Fruit fly (Drosophila melanogaster) whole organism, embryonic: ENCODE results near the gene CG15431.

Source experiments
- Ada2b ChIP-seq: fragments of 200-800 bp; sonication (Bioruptor generic); IDR thresholded peaks from 2 replicates; pipeline ENCODE4 v1.3.6; 2022; ENCODE audit warnings: missing biosample characterization, missing genetic modification characterization
- Bdp1 ChIP-seq: fragments of 200-800 bp; sonication (Bioruptor generic); optimal IDR thresholded peaks from 3 replicates; lab custom pipeline; 2016; ENCODE audit warnings: missing biosample characterization, missing genetic modification characterization
- CG10147 ChIP-seq: fragments of 200-800 bp; sonication (Bioruptor generic); optimal IDR thresholded peaks from 2 replicates; lab custom pipeline; 2019; ENCODE audit warnings: missing biosample characterization, mild to moderate bottlenecking, missing genetic modification characterization, moderate library complexity
- CG1024 ChIP-seq: fragments of 200-800 bp; sonication (Bioruptor generic); IDR thresholded peaks from 2 replicates; pipeline ENCODE4 v1.3.6; 2022; ENCODE audit warnings: missing biosample characterization, missing genetic modification characterization
- CG11504 ChIP-seq: fragments of 200-800 bp; sonication (Bioruptor generic); optimal IDR thresholded peaks from 3 replicates; lab custom pipeline; 2019; ENCODE audit warnings: missing biosample characterization, mild to moderate bottlenecking, missing genetic modification characterization, moderate library complexity
- CG11723 ChIP-seq: fragments of 200-800 bp; sonication (Bioruptor generic); optimal IDR thresholded peaks from 2 replicates; lab custom pipeline; 2017; ENCODE audit warnings: missing biosample characterization, mild to moderate bottlenecking, missing genetic modification characterization
- CG12744 ChIP-seq: fragments of 200-800 bp; sonication (Bioruptor generic); optimal IDR thresholded peaks from 2 replicates; lab custom pipeline; 2016; ENCODE audit warnings: missing biosample characterization, missing genetic modification characterization
- CG14441 ChIP-seq: fragments of 200-800 bp; sonication (Bioruptor generic); IDR thresholded peaks from 2 replicates; pipeline ENCODE4 v1.3.6; 2022; ENCODE audit warnings: missing biosample characterization, missing genetic modification characterization
- CG14667 ChIP-seq: fragments of 200-800 bp; sonication (Bioruptor generic); IDR thresholded peaks from 2 replicates; pipeline ENCODE4 v1.3.6; 2022; ENCODE audit warnings: missing biosample characterization, missing genetic modification characterization
- CG15073 ChIP-seq: fragments of 200-800 bp; sonication (Bioruptor generic); optimal IDR thresholded peaks from 2 replicates; lab custom pipeline; 2016; ENCODE audit warnings: missing biosample characterization, missing genetic modification characterization
- CG1832 ChIP-seq: fragments of 200-800 bp; sonication (Bioruptor generic); optimal IDR thresholded peaks from 2 replicates; lab custom pipeline; 2017; ENCODE audit warnings: missing biosample characterization, mild to moderate bottlenecking, missing genetic modification characterization, inconsistent platforms
- CG30403 ChIP-seq: fragments of 200-800 bp; sonication (Bioruptor generic); optimal IDR thresholded peaks from 3 replicates; lab custom pipeline; 2016; ENCODE audit warnings: missing biosample characterization, missing genetic modification characterization
- CG3163 ChIP-seq: fragments of 200-800 bp; sonication (Bioruptor generic); optimal IDR thresholded peaks from 3 replicates; lab custom pipeline; 2016; ENCODE audit warnings: missing biosample characterization, missing genetic modification characterization
- CG34376 ChIP-seq: fragments of 200-800 bp; sonication (Bioruptor generic); optimal IDR thresholded peaks from 2 replicates; lab custom pipeline; 2018; ENCODE audit warnings: missing biosample characterization, mild to moderate bottlenecking, missing genetic modification characterization
- CG4854 ChIP-seq: fragments of 200-800 bp; sonication (Bioruptor generic); optimal IDR thresholded peaks from 2 replicates; lab custom pipeline; 2016; ENCODE audit warnings: missing biosample characterization, missing genetic modification characterization, inconsistent platforms
- CG7928 ChIP-seq: fragments of 200-800 bp; sonication (Bioruptor generic); optimal IDR thresholded peaks from 2 replicates; lab custom pipeline; 2017; ENCODE audit warnings: missing biosample characterization, mild to moderate bottlenecking, missing genetic modification characterization
- CG7963 ChIP-seq: fragments of 200-800 bp; sonication (Bioruptor generic); IDR thresholded peaks from 3 replicates; pipeline ENCODE4 v1.3.6; 2022; ENCODE audit warnings: missing biosample characterization, missing genetic modification characterization; ENCODE audit not compliant: partially characterized antibody
- CG8765 ChIP-seq: fragments of 200-800 bp; sonication (Bioruptor generic); IDR thresholded peaks from 2 replicates; pipeline ENCODE4 v1.3.6; 2022; ENCODE audit warnings: missing biosample characterization, missing genetic modification characterization
- CG9215 ChIP-seq: fragments of 200-800 bp; sonication (Bioruptor generic); IDR thresholded peaks from 2 replicates; pipeline ENCODE4 v1.3.6; 2022; ENCODE audit warnings: missing biosample characterization, missing genetic modification characterization
- CG9727 ChIP-seq: fragments of 200-800 bp; sonication (Bioruptor generic); optimal IDR thresholded peaks from 3 replicates; lab custom pipeline; 2017; ENCODE audit warnings: missing biosample characterization, mild to moderate bottlenecking, missing genetic modification characterization
- CoRest ChIP-seq: fragments of 200-800 bp; sonication (Bioruptor generic); optimal IDR thresholded peaks from 3 replicates; lab custom pipeline; 2018; ENCODE audit warnings: missing biosample characterization, mild to moderate bottlenecking, missing genetic modification characterization, moderate library complexity
- Deaf1 ChIP-seq: fragments of 200-800 bp; optimal IDR thresholded peaks from 3 replicates; lab custom pipeline; 2019; ENCODE audit warnings: missing biosample characterization, mild to moderate bottlenecking, missing genetic modification characterization, moderate library complexity
- Dip3 ChIP-seq: fragments of 200-800 bp; sonication (Bioruptor generic); optimal IDR thresholded peaks from 3 replicates; lab custom pipeline; 2016; ENCODE audit warnings: missing biosample characterization, missing genetic modification characterization
- E2f1 ChIP-seq: fragments of 200-800 bp; sonication (Bioruptor generic); IDR thresholded peaks from 2 replicates; pipeline ENCODE4 v1.3.6; 2022; ENCODE audit warnings: missing biosample characterization, missing genetic modification characterization
- Kr ChIP-seq: fragments of 200-800 bp; sonication (Bioruptor generic); optimal IDR thresholded peaks from 2 replicates; lab custom pipeline; 2017; ENCODE audit warnings: missing biosample characterization, mild to moderate bottlenecking, missing genetic modification characterization
- Max ChIP-seq: fragments of 200-800 bp; sonication (Bioruptor generic); optimal IDR thresholded peaks from 2 replicates; lab custom pipeline; 2016; ENCODE audit warnings: missing biosample characterization, mild to moderate bottlenecking, missing genetic modification characterization
- NFAT ChIP-seq: fragments of 200-800 bp; sonication (Bioruptor generic); IDR thresholded peaks from 2 replicates; pipeline ENCODE4 v1.3.6; 2022; ENCODE audit warnings: missing biosample characterization, missing genetic modification characterization
- NK7.1 ChIP-seq: fragments of 200-800 bp; sonication (Bioruptor generic); optimal IDR thresholded peaks from 3 replicates; lab custom pipeline; 2016; ENCODE audit warnings: missing biosample characterization, missing genetic modification characterization
- Optix ChIP-seq: fragments of 200-800 bp; sonication (Bioruptor generic); IDR thresholded peaks from 3 replicates; pipeline ENCODE4 v1.3.6; 2022; ENCODE audit warnings: missing biosample characterization, missing genetic modification characterization
- PHDP ChIP-seq: fragments of 200-800 bp; sonication (Bioruptor generic); optimal IDR thresholded peaks from 3 replicates; lab custom pipeline; 2018; ENCODE audit warnings: missing biosample characterization, mild to moderate bottlenecking, missing genetic modification characterization, moderate library complexity
- Ptx1 ChIP-seq: fragments of 200-800 bp; sonication (Bioruptor generic); IDR thresholded peaks from 2 replicates; pipeline ENCODE4 v1.3.6; 2022; ENCODE audit warnings: missing biosample characterization, missing genetic modification characterization
- Xbp1 ChIP-seq: fragments of 200-800 bp; sonication (Bioruptor generic); optimal IDR thresholded peaks from 3 replicates; lab custom pipeline; 2016; ENCODE audit warnings: missing biosample characterization, mild to moderate bottlenecking, missing genetic modification characterization
- ab ChIP-seq: fragments of 200-800 bp; sonication (Bioruptor generic); optimal IDR thresholded peaks from 2 replicates; lab custom pipeline; 2016; ENCODE audit warnings: missing biosample characterization, missing genetic modification characterization
- al ChIP-seq: fragments of 200-800 bp; sonication (Bioruptor generic); IDR thresholded peaks from 2 replicates; pipeline ENCODE4 v1.3.6; 2022; ENCODE audit warnings: missing biosample characterization, missing genetic modification characterization
- ap ChIP-seq: fragments of 200-800 bp; sonication (Bioruptor generic); IDR thresholded peaks from 2 replicates; pipeline ENCODE4 v1.3.6; 2022; ENCODE audit warnings: missing biosample characterization, missing genetic modification characterization
- ara ChIP-seq: fragments of 200-800 bp; sonication (Bioruptor generic); IDR thresholded peaks from 2 replicates; pipeline ENCODE4 v1.3.6; 2022; ENCODE audit warnings: missing biosample characterization, missing genetic modification characterization
- bcd ChIP-seq: fragments of 200-800 bp; sonication (Bioruptor generic); optimal IDR thresholded peaks from 2 replicates; lab custom pipeline; 2017; ENCODE audit warnings: missing biosample characterization, mild to moderate bottlenecking, missing genetic modification characterization
- chn ChIP-seq: fragments of 200-800 bp; sonication (Bioruptor generic); optimal IDR thresholded peaks from 2 replicates; lab custom pipeline; 2016; ENCODE audit warnings: missing biosample characterization, missing genetic modification characterization
- ci ChIP-seq: fragments of 200-800 bp; sonication (Bioruptor generic); IDR thresholded peaks from 3 replicates; pipeline ENCODE4 v1.3.6; 2022; ENCODE audit warnings: missing biosample characterization, missing genetic modification characterization
- croc ChIP-seq: fragments of 200-800 bp; sonication (Bioruptor generic); conservative IDR thresholded peaks from 3 replicates; pipeline ENCODE4 v1.3.6; 2022; ENCODE audit warnings: missing biosample characterization, missing genetic modification characterization
- ewg ChIP-seq: fragments of 200-800 bp; sonication (Bioruptor generic); optimal IDR thresholded peaks from 3 replicates; lab custom pipeline; 2017; ENCODE audit warnings: mild to moderate bottlenecking, missing biosample characterization, missing genetic modification reagents, missing genetic modification characterization
- her ChIP-seq: fragments of 200-800 bp; sonication (Bioruptor generic); optimal IDR thresholded peaks from 2 replicates; lab custom pipeline; 2016; ENCODE audit warnings: missing biosample characterization, missing genetic modification characterization
- inv ChIP-seq: fragments of 200-800 bp; sonication (Bioruptor generic); IDR thresholded peaks from 2 replicates; pipeline ENCODE4 v1.3.6; 2022; ENCODE audit warnings: missing biosample characterization, missing genetic modification characterization; ENCODE audit not compliant: partially characterized antibody
- kni ChIP-seq: fragments of 200-800 bp; sonication (Bioruptor generic); optimal IDR thresholded peaks from 3 replicates; lab custom pipeline; 2017; ENCODE audit warnings: mild to moderate bottlenecking, missing biosample characterization, missing genetic modification reagents, missing genetic modification characterization
- pita ChIP-seq: fragments of 200-800 bp; sonication (Bioruptor generic); optimal IDR thresholded peaks from 2 replicates; lab custom pipeline; 2017; ENCODE audit warnings: missing biosample characterization, mild to moderate bottlenecking, missing genetic modification characterization
- psq ChIP-seq: fragments of 200-800 bp; sonication (Bioruptor generic); optimal IDR thresholded peaks from 2 replicates; lab custom pipeline; 2017; ENCODE audit warnings: missing biosample characterization, missing genetic modification characterization
- sd ChIP-seq: fragments of 200-800 bp; sonication (Bioruptor generic); optimal IDR thresholded peaks from 3 replicates; lab custom pipeline; 2018; ENCODE audit warnings: missing biosample characterization, mild to moderate bottlenecking, missing genetic modification characterization, moderate library complexity
- sug ChIP-seq: fragments of 200-800 bp; optimal IDR thresholded peaks from 2 replicates; lab custom pipeline; 2019; ENCODE audit warnings: missing biosample characterization, mild to moderate bottlenecking, missing genetic modification characterization, moderate library complexity
- tap ChIP-seq: fragments of 200-800 bp; optimal IDR thresholded peaks from 3 replicates; lab custom pipeline; 2019; ENCODE audit warnings: missing biosample characterization, mild to moderate bottlenecking, missing genetic modification characterization, moderate library complexity
- toy ChIP-seq: fragments of 200-800 bp; sonication (Bioruptor generic); IDR thresholded peaks from 2 replicates; pipeline ENCODE4 v1.3.6; 2022; ENCODE audit warnings: missing biosample characterization, missing genetic modification characterization
- wdn ChIP-seq: fragments of 200-800 bp; sonication (Bioruptor generic); IDR thresholded peaks from 2 replicates; pipeline ENCODE4 v1.3.6; 2022; ENCODE audit warnings: missing biosample characterization, missing genetic modification characterization
- zf30C ChIP-seq: fragments of 200-800 bp; sonication (Bioruptor generic); optimal IDR thresholded peaks from 3 replicates; lab custom pipeline; 2018; ENCODE audit warnings: missing biosample characterization, mild to moderate bottlenecking, missing genetic modification characterization
- zfh1 ChIP-seq: fragments of 200-800 bp; sonication (Bioruptor generic); IDR thresholded peaks from 3 replicates; pipeline ENCODE4 v1.3.6; 2022; ENCODE audit warnings: missing biosample characterization, missing genetic modification characterization

The CG15431 gene

DNA sequence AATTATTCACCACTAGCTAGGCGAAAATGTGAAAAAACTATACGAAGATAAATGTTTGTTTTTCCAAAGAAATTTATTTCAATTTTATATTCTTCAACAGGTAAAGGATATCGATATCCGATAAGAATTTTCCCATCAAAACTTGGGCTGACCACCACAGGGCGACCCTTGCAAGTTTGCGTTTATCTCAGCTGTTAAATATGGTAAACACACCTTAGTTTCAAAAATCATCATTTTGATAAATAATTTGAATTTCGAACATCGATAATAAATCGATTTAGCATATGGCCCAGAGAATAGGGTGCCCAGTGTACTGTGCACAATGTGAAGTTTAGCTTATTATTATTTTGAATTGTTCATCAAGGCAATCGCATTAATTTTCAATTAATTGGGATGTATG, 22.2 kb upstream of the CG15431 start, which contains the start of the genes CG15443 and Paris (continued):
- TF ChIP-seq NK7.1 (GFP tag; lab: Kevin White, UChicago) (no peak), tap (tag; lab: Kevin White, UChicago) (no peak), zf30C (no peak), al (GFP tag; lab: Robert Waterston, UW) (no peak), Bdp1 (no peak), CG34376 (GFP tag; lab: Kevin White, UChicago) (peak; percentile 49), CG12744 (no peak), CG1024 (GFP tag; lab: Robert Waterston, UW) (no peak; the same call in 1 of the 2 replicates), ap (GFP tag; lab: Robert Waterston, UW) (no peak), inv (GFP tag; lab: Robert Waterston, UW) (peak; percentile 73), zfh1 (GFP tag; lab: Robert Waterston, UW) (no peak), CoRest (tag; lab: Kevin White, UChicago) (peak; percentile 39), Kr (GFP tag; lab: Kevin White, UChicago) (no peak), Dip3 (GFP tag; lab: Kevin White, UChicago) (no peak), CG7963 (peak; percentile 90), CG30403 (GFP tag; lab: Kevin White, UChicago) (no peak), CG14667 (no peak), CG9727 (GFP tag; lab: Kevin White, UChicago) (no peak), CG7928 (GFP tag; lab: Kevin White, UChicago) (no peak), Deaf1 (tag; lab: Kevin White, UChicago) (no peak), her (GFP tag; lab: Kevin White, UChicago) (no peak), CG15073 (GFP tag; lab: Kevin White, UChicago) (no peak), ci (GFP tag; lab: Robert Waterston, UW) (peak; percentile 57; the same call in 2 of the 3 replicates), toy (GFP tag; lab: Robert Waterston, UW) (no peak), sug (no peak), kni (GFP tag; lab: Kevin White, UChicago) (no peak), CG9215 (GFP tag; lab: Robert Waterston, UW) (no peak), NFAT (no peak), chn (no peak), ewg (GFP tag; lab: Kevin White, UChicago) (no peak), PHDP (tag; lab: Kevin White, UChicago) (no peak), Xbp1 (GFP tag; lab: Kevin White, UChicago) (no peak), CG11723 (GFP tag; lab: Kevin White, UChicago) (no peak), Ptx1 (GFP tag; lab: Robert Waterston, UW) (no peak), CG14441 (GFP tag; lab: Robert Waterston, UW) (no peak), CG1832 (GFP tag; lab: Kevin White, UChicago) (no peak), Optix (GFP tag; lab: Robert Waterston, UW) (no peak), bcd (GFP tag; lab: Kevin White, UChicago) (no peak), CG3163 (GFP tag; lab: Kevin White, UChicago) (no peak), ara (GFP tag; lab: Robert Waterston, UW) (no peak), E2f1 (GFP tag; lab: Robert Waterston, UW) (no peak), sd (tag; lab: Kevin White, UChicago) (no peak), Ada2b (no peak; the same call in 1 of the 2 replicates), Max (no peak), CG10147 (GFP tag; lab: Kevin White, UChicago) (no peak), CG4854 (GFP tag; lab: Kevin White, UChicago) (no peak), psq (GFP tag; lab: Kevin White, UChicago) (no peak), wdn (GFP tag; lab: Robert Waterston, UW) (no peak), croc (GFP tag; lab: Robert Waterston, UW) (no peak), pita (no peak), CG11504 (tag; lab: Kevin White, UChicago) (no peak), CG8765 (GFP tag; lab: Robert Waterston, UW) (no peak), ab (no peak)
